Worm (Caenorhabditis elegans) whole organism, young adult: ENCODE data around the gene T09E8.4.
A peak's percentile ranks its signal among the peaks of the same experiment; 100 is the strongest.

ENCODE experiments used
- C06A6.2 ChIP-seq: fragments of 200-800 bp; sonication (Bioruptor generic); conservative IDR thresholded peaks from 2 replicates; pipeline ENCODE4 v1.3.6; 2022; ENCODE audit warnings: missing genetic modification characterization, missing compliant biosample characterization
- F33H1.4 ChIP-seq: fragments of 200-800 bp; sonication (Bioruptor generic); IDR thresholded peaks from 2 replicates; pipeline ENCODE4 v1.3.6; 2022; ENCODE audit warnings: missing genetic modification reagents, missing genetic modification characterization, missing compliant biosample characterization
- F49E8.2 ChIP-seq: sonication (generic microtip); optimal IDR thresholded peaks from 3 replicates; lab custom pipeline; 2017; ENCODE audit warnings: missing genetic modification characterization, mild to moderate bottlenecking, missing compliant biosample characterization, antibody characterized with exemption, moderate library complexity; ENCODE audit not compliant: insufficient read depth
- Y53F4B.3 ChIP-seq: fragments of 200-800 bp; sonication (Bioruptor generic); IDR thresholded peaks from 2 replicates; pipeline ENCODE4 v1.3.6; 2022; ENCODE audit warnings: missing genetic modification reagents, missing genetic modification characterization, missing compliant biosample characterization
- Y67H2A.10 ChIP-seq: fragments of 200-800 bp; sonication (Bioruptor generic); conservative IDR thresholded peaks from 2 replicates; pipeline ENCODE4 v1.3.6; 2022; ENCODE audit warnings: missing genetic modification reagents, missing genetic modification characterization, missing compliant biosample characterization
- Y95B8A.8 ChIP-seq: fragments of 200-800 bp; sonication (Bioruptor generic); IDR thresholded peaks from 2 replicates; pipeline ENCODE4 v1.3.6; 2022; ENCODE audit warnings: missing genetic modification reagents, missing genetic modification characterization, missing compliant biosample characterization
- akir-1 ChIP-seq: fragments of 200-800 bp; sonication (Bioruptor generic); optimal IDR thresholded peaks from 2 replicates; lab custom pipeline; 2018; ENCODE audit warnings: mild to moderate bottlenecking, missing genetic modification characterization, moderate library complexity, missing compliant biosample characterization
- athp-1 ChIP-seq: sonication (generic microtip); optimal IDR thresholded peaks from 2 replicates; lab custom pipeline; 2017; ENCODE audit warnings: mild to moderate bottlenecking, missing genetic modification characterization, missing compliant biosample characterization
- attf-3 ChIP-seq: fragments of 200-800 bp; sonication (Bioruptor generic); conservative IDR thresholded peaks from 2 replicates; pipeline ENCODE4 v1.3.6; 2022; ENCODE audit warnings: missing genetic modification reagents, missing genetic modification characterization, missing compliant biosample characterization
- attf-5 ChIP-seq: fragments of 200-800 bp; sonication (Bioruptor generic); optimal IDR thresholded peaks from 2 replicates; lab custom pipeline; 2018; ENCODE audit warnings: mild to moderate bottlenecking, missing genetic modification characterization, missing compliant biosample characterization
- bed-1 ChIP-seq: fragments of 200-800 bp; sonication (Bioruptor generic); IDR thresholded peaks from 2 replicates; pipeline ENCODE4 v1.3.6; 2022; ENCODE audit warnings: missing genetic modification reagents, missing genetic modification characterization, missing compliant biosample characterization
- bed-2 ChIP-seq: fragments of 200-800 bp; sonication (Bioruptor generic); IDR thresholded peaks from 2 replicates; pipeline ENCODE4 v1.3.6; 2022; ENCODE audit warnings: missing genetic modification reagents, missing genetic modification characterization, missing compliant biosample characterization
- cebp-2 ChIP-seq: fragments of 200-800 bp; sonication (Bioruptor generic); IDR thresholded peaks from 2 replicates; pipeline ENCODE4 v1.3.6; 2022; ENCODE audit warnings: missing genetic modification characterization, missing compliant biosample characterization
- ceh-91 ChIP-seq: fragments of 200-800 bp; sonication (Bioruptor generic); IDR thresholded peaks from 2 replicates; pipeline ENCODE4 v1.3.6; 2022; ENCODE audit warnings: missing genetic modification reagents, missing genetic modification characterization, missing compliant biosample characterization
- dox-1 ChIP-seq: fragments of 200-800 bp; sonication (Bioruptor generic); IDR thresholded peaks from 2 replicates; pipeline ENCODE4 v1.3.6; 2022; ENCODE audit warnings: missing genetic modification reagents, missing genetic modification characterization, missing compliant biosample characterization
- efl-1 ChIP-seq: fragments of 150-350 bp; optimal IDR thresholded peaks from 2 replicates; lab custom pipeline; 2014; ENCODE audit warnings: missing biosample characterization, missing genetic modification reagents, missing genetic modification characterization
- egrh-3 ChIP-seq: fragments of 200-800 bp; sonication (Bioruptor generic); IDR thresholded peaks from 2 replicates; pipeline ENCODE4 v1.3.6; 2022; ENCODE audit warnings: missing genetic modification reagents, missing genetic modification characterization, missing compliant biosample characterization
- ets-4 ChIP-seq: fragments of 200-800 bp; sonication (Bioruptor generic); optimal IDR thresholded peaks from 2 replicates; lab custom pipeline; 2018; ENCODE audit warnings: mild to moderate bottlenecking, missing genetic modification characterization, missing compliant biosample characterization
- him-1 ChIP-seq: sonication (generic microtip); optimal IDR thresholded peaks from 2 replicates; lab custom pipeline; 2016; ENCODE audit warnings: missing genotype, missing genetic modification reagents, missing genetic modification characterization, missing compliant biosample characterization
- hmg-20 ChIP-seq: fragments of 200-800 bp; sonication (Bioruptor generic); IDR thresholded peaks from 2 replicates; pipeline ENCODE4 v1.3.6; 2022; ENCODE audit warnings: missing genetic modification reagents, missing genetic modification characterization, missing compliant biosample characterization
- hsf-1 ChIP-seq: fragments of 200-800 bp; sonication (Bioruptor generic); IDR thresholded peaks from 2 replicates; pipeline ENCODE4 v1.3.6; 2022; ENCODE audit warnings: missing genetic modification reagents, missing genetic modification characterization, missing compliant biosample characterization
- lag-1 ChIP-seq: fragments of 200-800 bp; sonication (Bioruptor generic); IDR thresholded peaks from 2 replicates; pipeline ENCODE4 v1.3.6; 2022; ENCODE audit warnings: missing genetic modification reagents, missing genetic modification characterization, missing compliant biosample characterization
- let-526 ChIP-seq: fragments of 200-800 bp; sonication (Bioruptor generic); IDR thresholded peaks from 2 replicates; pipeline ENCODE4 v1.3.6; 2022; ENCODE audit warnings: missing genetic modification reagents, missing genetic modification characterization, missing compliant biosample characterization
- lsl-1 ChIP-seq: fragments of 200-800 bp; sonication (Bioruptor generic); optimal IDR thresholded peaks from 2 replicates; lab custom pipeline; 2018; ENCODE audit warnings: mild to moderate bottlenecking, missing genetic modification characterization, moderate library complexity, missing compliant biosample characterization
- madf-6 ChIP-seq: fragments of 200-800 bp; sonication (Bioruptor generic); IDR thresholded peaks from 2 replicates; pipeline ENCODE4 v1.3.6; 2022; ENCODE audit warnings: missing genetic modification reagents, missing genetic modification characterization, missing compliant biosample characterization
- madf-8 ChIP-seq: fragments of 200-800 bp; sonication (Bioruptor generic); conservative IDR thresholded peaks from 2 replicates; pipeline ENCODE4 v1.3.6; 2022; ENCODE audit warnings: missing genetic modification reagents, missing genetic modification characterization, missing compliant biosample characterization
- mcd-1 ChIP-seq: fragments of 200-800 bp; sonication (Bioruptor generic); IDR thresholded peaks from 2 replicates; pipeline ENCODE4 v1.3.6; 2022; ENCODE audit warnings: missing genetic modification reagents, missing genetic modification characterization, missing compliant biosample characterization
- mel-28 ChIP-seq: sonication (generic microtip); optimal IDR thresholded peaks from 2 replicates; lab custom pipeline; 2016; ENCODE audit warnings: borderline replicate concordance, mild to moderate bottlenecking, missing genetic modification characterization, missing compliant biosample characterization
- nfya-2 ChIP-seq: fragments of 200-800 bp; sonication (Bioruptor generic); IDR thresholded peaks from 2 replicates; pipeline ENCODE4 v1.3.6; 2022; ENCODE audit warnings: missing genetic modification reagents, missing genetic modification characterization, missing compliant biosample characterization
- pha-4 ChIP-seq: fragments of 150-350 bp; sonication (generic microtip); optimal IDR thresholded peaks from 2 replicates; lab custom pipeline; 2014; ENCODE audit warnings: missing biosample characterization, missing genetic modification reagents, missing genetic modification characterization
- rpc-1 ChIP-seq, 2 experiments: fragments of 150-350 bp in 1 of 2; sonication (generic microtip) in 1 of 2; optimal IDR thresholded peaks; 2 replicates each; lab custom pipeline; 2014 to 2018; ENCODE audit warnings: missing biosample characterization in 1 of 2, missing genetic modification characterization in 1 of 2, missing genetic modification reagents in 1 of 2, missing genotype in 1 of 2
- tbx-9 ChIP-seq: sonication (generic microtip); optimal IDR thresholded peaks from 2 replicates; lab custom pipeline; 2016; ENCODE audit warnings: borderline replicate concordance, missing genetic modification characterization, inconsistent platforms, missing compliant biosample characterization
- xnd-1 ChIP-seq: sonication (generic microtip); optimal IDR thresholded peaks from 2 replicates; lab custom pipeline; 2016; ENCODE audit warnings: missing genotype, missing genetic modification reagents, missing genetic modification characterization, missing compliant biosample characterization
- ztf-26 ChIP-seq: sonication (generic microtip); optimal IDR thresholded peaks from 2 replicates; lab custom pipeline; 2017; ENCODE audit warnings: missing genetic modification characterization, missing compliant biosample characterization

Gene T09E8.4

DNA sequence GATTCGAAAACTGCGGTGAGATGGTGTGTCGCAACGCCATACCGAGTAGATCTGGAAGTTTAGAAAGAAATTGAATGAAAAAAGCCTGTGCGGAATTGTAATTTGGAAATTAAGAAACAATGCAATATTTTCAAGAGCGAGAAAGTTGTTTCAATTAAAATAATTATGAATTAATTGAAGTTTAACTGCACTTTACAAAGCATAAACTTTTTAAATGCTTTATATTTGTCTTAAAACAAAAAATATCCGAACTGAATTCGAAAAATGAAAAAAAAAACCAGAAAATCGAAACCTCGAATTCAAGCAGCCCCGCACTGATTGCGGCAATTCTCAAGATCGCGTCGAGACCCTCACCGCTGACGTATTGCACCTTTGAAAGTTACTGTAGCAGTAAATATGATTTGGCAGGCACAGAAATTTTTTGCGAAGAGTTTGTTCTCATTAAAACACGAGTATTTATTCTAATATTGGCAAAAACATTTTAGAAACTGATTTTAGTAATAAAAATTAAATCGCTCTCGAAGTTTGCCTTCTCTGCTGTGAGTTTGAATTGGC, 9.5 kb upstream of the T09E8.4 start, which contains the start of gene sun-1:
TSS of gene sun-1 (minus strand) at position 51 of the 555 bp plus-strand sequence.
- TF ChIP-seq dox-1 (GFP tag; lab: Robert Waterston, UW) (no peak), him-1 (tag; lab: Kevin White, UChicago) (peak; percentile 6), lsl-1 (GFP tag; lab: Kevin White, UChicago) (peak; percentile 88), madf-8 (peak; percentile 95), F49E8.2 (tag; lab: Kevin White, UChicago) (peak; percentile 36), mcd-1 (GFP tag; lab: Robert Waterston, UW) (no peak), attf-3 (GFP tag; lab: Robert Waterston, UW) (0 out of 2 replicates have a peak, but pooled peaks have one; percentile 35), madf-6 (GFP tag; lab: Robert Waterston, UW) (peak; percentile 93), ceh-91 (GFP tag; lab: Robert Waterston, UW) (0 out of 2 replicates have a peak, but pooled peaks have one; percentile 20), Y95B8A.8 (GFP tag; lab: Robert Waterston, UW) (no peak), F33H1.4 (GFP tag; lab: Robert Waterston, UW) (peak; percentile 86), xnd-1 (tag; lab: Kevin White, UChicago) (peak; percentile 86), nfya-2 (GFP tag; lab: Robert Waterston, UW) (no peak), bed-2 (GFP tag; lab: Robert Waterston, UW) (no peak), efl-1 (GFP tag; lab: Kevin White, UChicago) (peak; percentile 77), athp-1 (tag; lab: Kevin White, UChicago) (no peak), hmg-20 (no peak), attf-5 (GFP tag; lab: Kevin White, UChicago) (no peak)
- TF ChIP-seq, all 124 proteins: peak for 10

DNA sequence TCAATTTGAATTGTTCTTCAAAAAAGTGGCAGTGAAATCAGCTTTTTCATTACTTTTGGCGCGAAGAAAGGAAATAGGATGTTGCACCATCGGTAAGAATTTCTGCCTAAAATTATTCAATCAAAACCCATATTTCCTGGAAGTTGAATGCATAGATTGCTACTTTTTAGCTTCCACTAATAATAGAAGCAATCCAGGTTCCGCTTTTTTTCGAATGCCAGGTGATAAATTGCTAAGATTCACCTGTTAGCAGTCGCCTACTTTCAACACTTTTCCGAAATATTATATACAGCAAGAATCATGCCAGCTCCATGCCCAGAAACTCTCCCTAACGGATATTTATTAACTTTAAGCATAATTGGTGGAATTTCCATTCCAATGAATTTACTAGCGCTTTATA, 1.3 kb upstream of the T09E8.4 start, which contains the start of gene sri-6:
TSS of gene sri-6 (plus strand) at position 301 of the 400 bp plus-strand sequence.
- TF ChIP-seq Y53F4B.3: no peak

DNA sequence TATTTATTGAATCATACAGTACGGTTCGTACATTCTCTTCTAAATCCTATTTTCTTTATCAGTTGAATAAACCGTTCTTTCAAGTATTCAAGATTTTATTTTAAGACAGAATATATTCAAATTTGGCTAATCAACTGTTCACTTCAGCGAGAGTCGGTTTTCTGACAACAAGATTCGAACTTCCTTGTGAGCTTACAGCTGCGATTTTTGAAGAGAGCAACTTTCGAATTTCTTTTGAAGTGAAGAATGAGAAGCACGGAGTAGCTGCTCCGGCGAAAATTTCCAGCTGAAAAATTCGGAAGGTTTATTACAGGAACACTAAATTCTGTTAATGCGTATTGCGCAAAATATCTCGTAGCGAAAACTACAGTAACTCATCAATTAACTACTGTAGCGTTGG, 2.6 kb downstream of the T09E8.4 start:
- TF ChIP-seq C06A6.2 (GFP tag; lab: Robert Waterston, UW) (no peak), Y67H2A.10 (GFP tag; lab: Robert Waterston, UW) (no peak), bed-1 (no peak)

DNA sequence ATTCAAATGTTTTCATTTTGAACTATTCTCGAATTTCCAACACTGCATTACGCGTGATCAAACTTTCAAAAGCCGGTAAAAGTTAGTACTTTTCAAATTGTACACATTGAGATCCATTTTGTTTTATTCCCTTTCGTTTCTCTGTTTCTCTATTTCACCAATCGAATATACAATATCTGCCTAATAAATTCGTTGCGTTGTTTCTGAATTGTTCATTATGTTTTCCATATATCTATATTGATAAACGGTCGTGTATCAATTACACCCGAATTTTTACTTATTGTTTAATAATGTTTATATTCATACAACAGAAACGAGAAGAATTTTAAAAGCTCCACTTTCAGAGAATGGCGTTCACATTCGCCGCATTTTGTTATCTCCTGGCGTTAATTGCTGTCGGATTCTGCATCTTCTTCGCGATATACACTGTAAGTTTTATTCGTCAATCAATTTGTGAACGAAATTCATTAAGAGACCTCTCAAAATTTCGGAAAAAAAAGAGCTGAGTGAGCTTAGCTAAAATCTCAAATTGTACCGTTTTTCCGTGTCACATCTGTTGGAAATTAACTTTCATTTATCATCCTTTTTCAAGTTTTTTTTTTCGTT, 3.9 kb downstream of the T09E8.4 start, which contains the start of gene cni-1:
TSS of gene cni-1 (plus strand) at position 345 of the 606 bp plus-strand sequence.
- TF ChIP-seq hsf-1 (GFP tag; lab: Robert Waterston, UW): 0 out of 2 replicates have a peak, but pooled peaks have one; percentile 21
- no peak for TF ChIP-seq let-526 (GFP tag; lab: Robert Waterston, UW)
- TF ChIP-seq tbx-9: no peak
- no peak for TF ChIP-seq lsl-1 (GFP tag; lab: Kevin White, UChicago)
- no peak for TF ChIP-seq lag-1 (GFP tag; lab: Robert Waterston, UW)
- TF ChIP-seq madf-6 (GFP tag; lab: Robert Waterston, UW): peak; percentile 37; the same call in 1 of the 2 replicates

DNA sequence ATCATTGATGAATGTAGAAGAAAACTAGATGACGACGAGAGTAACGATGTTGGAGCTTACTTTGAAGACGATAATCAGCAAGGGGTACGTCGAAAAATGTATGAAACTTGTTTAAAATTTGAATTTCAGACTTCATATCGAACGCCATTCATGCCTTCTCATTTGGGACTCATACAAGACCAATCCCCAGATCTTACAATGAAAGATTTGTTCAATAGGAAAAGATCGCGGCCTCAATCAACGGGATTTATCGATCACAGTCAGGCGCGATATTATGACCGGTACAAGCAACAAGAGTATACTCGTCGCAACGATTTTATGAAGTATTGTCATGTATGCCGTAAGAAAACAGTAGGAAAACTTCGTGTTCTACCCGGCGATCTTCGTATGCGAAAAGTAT, 7.2 kb downstream of the T09E8.4 start:
- no peak for TF ChIP-seq egrh-3
- no peak for TF ChIP-seq cebp-2
- TF ChIP-seq akir-1 (GFP tag; lab: Kevin White, UChicago): no peak
- no peak for TF ChIP-seq pha-4 (tag; lab: Kevin White, UChicago)
- TF ChIP-seq ets-4: no peak
- TF ChIP-seq rpc-1 (optimal IDR thresholded peaks at IDR 0.05; lab: Kevin White, UChicago): no peak
- TF ChIP-seq rpc-1 (tag; optimal IDR thresholded peaks at IDR 0.05; lab: Kevin White, UChicago): no peak
- TF ChIP-seq F49E8.2 (tag; lab: Kevin White, UChicago): no peak
- no peak for TF ChIP-seq mel-28 (tag; lab: Kevin White, UChicago)
- TF ChIP-seq ztf-26 (tag; lab: Kevin White, UChicago): no peak
